Worm (Caenorhabditis elegans) whole organism, L1 larva: ENCODE data around the gene cah-5.

Experiments
- C16A3.4 ChIP-seq: fragments of 150-350 bp; optimal IDR thresholded peaks from 2 replicates; lab custom pipeline; 2014; ENCODE audit warnings: missing biosample characterization, missing genetic modification characterization
- Y116A8C.19 ChIP-seq: sonication (generic microtip); optimal IDR thresholded peaks from 2 replicates; lab custom pipeline; 2016; ENCODE audit warnings: missing compliant biosample characterization, missing genetic modification characterization, borderline replicate concordance
- ceh-63 ChIP-seq: fragments of 200-800 bp; sonication (Bioruptor generic); optimal IDR thresholded peaks from 2 replicates; lab custom pipeline; 2018; ENCODE audit warnings: mild to moderate bottlenecking, missing genetic modification characterization, missing compliant biosample characterization
- ceh-8 ChIP-seq: fragments of 200-800 bp; sonication (Bioruptor generic); optimal IDR thresholded peaks from 2 replicates; lab custom pipeline; 2018; ENCODE audit warnings: mild to moderate bottlenecking, missing genetic modification characterization, moderate library complexity, missing compliant biosample characterization
- ceh-82 ChIP-seq, 3 experiments: fragments of 150-350 bp in 1 of 3; sonication (generic microtip) in 2 of 3; optimal IDR thresholded peaks; 2 replicates each; lab custom pipeline; 2014 to 2017; ENCODE audit warnings: missing biosample characterization in 3 of 3, missing genetic modification characterization in 3 of 3
- dsc-1 ChIP-seq: sonication (generic microtip); optimal IDR thresholded peaks from 2 replicates; lab custom pipeline; 2016; ENCODE audit warnings: mild to moderate bottlenecking, missing genetic modification characterization, missing compliant biosample characterization
- efl-1 ChIP-seq, 4 experiments: fragments of 150-350 bp; optimal IDR thresholded peaks in 3 of 4; peaks in 1 of 4; 1 replicate in 1 of 4; 2 replicates in 3 of 4; lab custom pipeline; 2014; ENCODE audit warnings: missing biosample characterization in 2 of 4, missing genetic modification characterization in 2 of 4, missing genetic modification reagents in 2 of 4
- efl-3 ChIP-seq: fragments of 200-800 bp; sonication (Bioruptor generic); optimal IDR thresholded peaks from 2 replicates; lab custom pipeline; 2018; ENCODE audit warnings: mild to moderate bottlenecking, missing genetic modification characterization, missing compliant biosample characterization
- egl-13 ChIP-seq: sonication (generic microtip); optimal IDR thresholded peaks from 2 replicates; lab custom pipeline; 2016; ENCODE audit warnings: missing genotype, missing genetic modification reagents, missing genetic modification characterization, missing compliant biosample characterization
- fkh-10 ChIP-seq: sonication (generic microtip); optimal IDR thresholded peaks from 2 replicates; lab custom pipeline; 2017; ENCODE audit warnings: missing biosample characterization, missing genetic modification reagents, missing genetic modification characterization
- fkh-4 ChIP-seq: sonication (generic microtip); optimal IDR thresholded peaks from 2 replicates; lab custom pipeline; 2016; ENCODE audit warnings: missing compliant biosample characterization, missing genetic modification characterization, borderline replicate concordance
- fos-1 ChIP-seq: fragments of 150-350 bp; optimal IDR thresholded peaks from 2 replicates; lab custom pipeline; 2014; ENCODE audit warnings: missing biosample characterization, missing genetic modification characterization
- grh-1 ChIP-seq: fragments of 200-800 bp; sonication (Bioruptor generic); IDR thresholded peaks from 2 replicates; pipeline ENCODE4 v1.3.6; 2022; ENCODE audit warnings: missing genetic modification reagents, missing genetic modification characterization, missing compliant biosample characterization
- hlh-4 ChIP-seq: sonication (generic microtip); optimal IDR thresholded peaks from 2 replicates; lab custom pipeline; 2016; ENCODE audit warnings: mild to moderate bottlenecking, missing genetic modification characterization, missing compliant biosample characterization
- lin-14 ChIP-seq: fragments of 200-800 bp; sonication (Bioruptor generic); optimal IDR thresholded peaks from 2 replicates; lab custom pipeline; 2018; ENCODE audit warnings: mild to moderate bottlenecking, missing genetic modification characterization, moderate library complexity, missing compliant biosample characterization
- lin-39 ChIP-seq: fragments of 150-350 bp; optimal IDR thresholded peaks from 2 replicates; lab custom pipeline; 2014; ENCODE audit warnings: missing biosample characterization, missing genetic modification reagents, missing genetic modification characterization
- mab-9 ChIP-seq: fragments of 200-800 bp; sonication (Bioruptor generic); IDR thresholded peaks from 2 replicates; pipeline ENCODE4 v1.3.6; 2022; ENCODE audit warnings: missing genetic modification reagents, missing genetic modification characterization, missing compliant biosample characterization
- mef-2 ChIP-seq: fragments of 150-350 bp; optimal IDR thresholded peaks from 2 replicates; lab custom pipeline; 2014; ENCODE audit warnings: missing biosample characterization, missing genetic modification characterization
- nhr-11 ChIP-seq: fragments of 150-350 bp; optimal IDR thresholded peaks from 2 replicates; lab custom pipeline; 2014; ENCODE audit warnings: missing biosample characterization, missing genetic modification characterization
- nhr-19 ChIP-seq: fragments of 200-800 bp; sonication (Bioruptor generic); conservative IDR thresholded peaks from 2 replicates; pipeline ENCODE4 v1.3.6; 2022; ENCODE audit warnings: missing genetic modification characterization, missing compliant biosample characterization
- nhr-237 ChIP-seq: fragments of 150-350 bp; optimal IDR thresholded peaks from 2 replicates; lab custom pipeline; 2014; ENCODE audit warnings: missing biosample characterization, missing genetic modification characterization
- nhr-47 ChIP-seq: sonication (generic microtip); optimal IDR thresholded peaks from 2 replicates; lab custom pipeline; 2016; ENCODE audit warnings: mild to moderate bottlenecking, missing genetic modification characterization, moderate library complexity, missing compliant biosample characterization
- nhr-71 ChIP-seq: sonication (generic microtip); optimal IDR thresholded peaks from 2 replicates; lab custom pipeline; 2016; ENCODE audit warnings: mild to moderate bottlenecking, missing genetic modification characterization, moderate library complexity, missing compliant biosample characterization
- nhr-90 ChIP-seq: sonication (generic microtip); optimal IDR thresholded peaks from 2 replicates; lab custom pipeline; 2016; ENCODE audit warnings: mild to moderate bottlenecking, missing genetic modification characterization, missing compliant biosample characterization; ENCODE audit not compliant: poor library complexity
- pqm-1 ChIP-seq: sonication (generic microtip); optimal IDR thresholded peaks from 3 replicates; lab custom pipeline; 2017; ENCODE audit warnings: missing biosample characterization, missing genetic modification characterization
- rnt-1 ChIP-seq: sonication (generic microtip); optimal IDR thresholded peaks from 2 replicates; lab custom pipeline; 2016; ENCODE audit warnings: mild to moderate bottlenecking, missing genetic modification characterization, moderate library complexity, missing compliant biosample characterization
- skn-1 ChIP-seq: fragments of 150-350 bp; optimal IDR thresholded peaks from 2 replicates; lab custom pipeline; 2014; ENCODE audit warnings: missing biosample characterization, missing genetic modification characterization
- snpc-4 ChIP-seq: fragments of 150-350 bp; optimal IDR thresholded peaks from 2 replicates; lab custom pipeline; 2014; ENCODE audit warnings: missing biosample characterization, missing genetic modification characterization
- sup-37 ChIP-seq: fragments of 200-800 bp; sonication (Bioruptor generic); optimal IDR thresholded peaks from 2 replicates; lab custom pipeline; 2018; ENCODE audit warnings: mild to moderate bottlenecking, missing genetic modification characterization, missing compliant biosample characterization
- tlp-1 ChIP-seq: fragments of 150-350 bp; optimal IDR thresholded peaks from 2 replicates; lab custom pipeline; 2014; ENCODE audit warnings: missing biosample characterization, missing genetic modification characterization
- unc-86 ChIP-seq: sonication (generic microtip); optimal IDR thresholded peaks from 2 replicates; lab custom pipeline; 2016; ENCODE audit warnings: missing genetic modification characterization, missing compliant biosample characterization
- vab-15 ChIP-seq: sonication (generic microtip); optimal IDR thresholded peaks from 2 replicates; lab custom pipeline; 2017; ENCODE audit warnings: missing genotype, mild to moderate bottlenecking, missing genetic modification characterization, missing compliant biosample characterization
- xbp-1 ChIP-seq: sonication (generic microtip); optimal IDR thresholded peaks from 2 replicates; lab custom pipeline; 2016; ENCODE audit warnings: missing genetic modification characterization, missing compliant biosample characterization

cah-5 gene

DNA sequence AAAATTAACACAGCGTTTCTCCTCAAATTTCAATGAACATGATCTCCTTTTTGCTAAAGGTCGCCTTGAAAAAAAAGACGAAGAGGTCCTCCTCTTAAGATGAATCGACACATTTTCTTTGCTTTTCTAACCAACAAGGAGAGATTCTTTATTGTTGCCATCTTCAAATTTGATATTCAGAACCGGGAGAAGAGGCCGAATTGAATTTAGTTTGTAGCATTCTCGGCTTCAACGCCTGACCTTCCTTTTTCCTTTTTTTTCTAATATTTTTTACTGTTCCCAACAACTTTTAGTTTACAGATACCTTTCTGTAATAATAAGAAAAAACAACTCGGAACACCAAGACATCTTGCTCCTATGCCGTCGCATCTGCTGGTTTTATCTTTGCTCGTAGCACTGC is at the start of gene cah-5:
Gene cah-5 (plus strand): TSS at position 301 of the 400 bp plus-strand sequence.
- no peak for TF ChIP-seq nhr-19 (GFP tag; lab: Robert Waterston, UW)
- TF ChIP-seq nhr-90 (tag; lab: Kevin White, UChicago): no peak
- peak; percentile 46 for TF ChIP-seq fkh-10 (GFP tag; lab: Kevin White, UChicago)

DNA sequence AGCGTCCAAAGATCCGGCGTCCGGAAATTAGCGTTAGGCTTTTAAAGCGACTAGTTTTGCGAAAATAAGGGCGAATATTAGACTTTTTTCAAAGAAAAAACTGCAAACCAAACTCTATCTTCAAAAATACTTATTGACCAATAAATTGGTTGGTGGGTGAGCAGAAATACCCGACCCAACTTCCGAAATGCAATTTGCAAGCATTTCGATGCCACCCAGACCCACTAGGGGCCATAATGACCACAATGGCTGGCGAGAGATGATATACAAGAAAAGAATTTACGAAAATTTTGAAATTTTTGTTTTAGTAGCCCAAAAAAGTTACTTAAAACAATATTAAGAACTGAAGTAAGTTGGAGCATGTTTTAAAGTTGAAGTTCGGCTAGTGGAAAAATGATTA is 49.7 kb upstream of the cah-5 start:
- no peak for TF ChIP-seq ceh-63 (GFP tag; lab: Kevin White, UChicago)
- peak; percentile 30 for TF ChIP-seq lin-14 (GFP tag; lab: Kevin White, UChicago)

DNA sequence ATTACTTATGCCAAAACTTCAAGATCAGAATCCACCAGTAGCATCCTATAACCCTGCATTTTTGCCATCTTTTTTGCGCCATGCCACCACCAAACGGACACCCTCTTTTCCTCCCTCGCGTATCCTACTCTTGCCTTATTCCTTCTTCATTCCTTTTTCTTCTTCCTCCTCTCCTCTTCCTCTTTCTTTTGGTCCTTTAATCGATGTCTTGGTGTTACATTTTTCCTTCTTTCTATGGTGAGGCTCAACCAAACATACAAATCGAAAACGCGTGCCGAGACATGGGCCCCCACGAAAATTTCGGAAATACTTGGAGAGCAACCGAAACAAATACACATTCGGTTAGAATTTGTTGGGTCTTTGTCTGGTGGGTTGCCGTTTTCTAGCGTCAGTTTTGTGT is 48.5 kb upstream of the cah-5 start:
- TF ChIP-seq fkh-4 (no peak), vab-15 (tag; lab: Kevin White, UChicago) (no peak), ceh-8 (no peak), ceh-82 (tag; optimal IDR thresholded peaks at IDR 0.05; lab: Kevin White, UChicago) (peak in 1 of 3 experiments; percentile 19), lin-14 (GFP tag; lab: Kevin White, UChicago) (peak; percentile 69), skn-1 (tag; lab: Kevin White, UChicago) (no peak), sup-37 (GFP tag; lab: Kevin White, UChicago) (no peak), lin-39 (tag; lab: Kevin White, UChicago) (no peak), efl-1 (optimal IDR thresholded peaks at IDR 0.05; lab: Kevin White, UChicago) (no peak), efl-1 (GFP tag; optimal IDR thresholded peaks at IDR 0.05 in 1 of 2; lab: Kevin White, UChicago) (peak in 1 of 2 experiments; percentile 83)

DNA sequence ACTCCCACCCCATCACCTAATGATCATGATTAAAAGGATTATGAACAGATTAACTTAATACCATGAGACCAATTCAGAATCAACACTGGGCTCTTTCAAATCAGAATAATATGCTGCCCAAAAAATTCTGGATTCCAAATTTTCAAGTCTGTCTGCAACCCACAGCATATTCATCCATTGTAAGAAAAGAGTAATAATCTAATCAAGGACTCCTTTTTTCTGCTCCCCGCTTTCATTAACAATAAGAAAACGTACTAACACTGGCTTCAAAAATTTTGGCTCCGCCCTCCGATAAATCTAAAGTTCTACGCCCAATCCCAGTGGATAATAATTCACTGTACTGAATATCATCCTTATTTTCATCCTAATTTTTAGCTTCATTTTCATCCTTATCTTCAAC is 31.6 kb upstream of the cah-5 start:
- TF ChIP-seq rnt-1 (tag; lab: Kevin White, UChicago) (no peak), dsc-1 (tag; lab: Kevin White, UChicago) (peak; percentile 80)
- TF ChIP-seq, all 84 proteins: peak for 1

DNA sequence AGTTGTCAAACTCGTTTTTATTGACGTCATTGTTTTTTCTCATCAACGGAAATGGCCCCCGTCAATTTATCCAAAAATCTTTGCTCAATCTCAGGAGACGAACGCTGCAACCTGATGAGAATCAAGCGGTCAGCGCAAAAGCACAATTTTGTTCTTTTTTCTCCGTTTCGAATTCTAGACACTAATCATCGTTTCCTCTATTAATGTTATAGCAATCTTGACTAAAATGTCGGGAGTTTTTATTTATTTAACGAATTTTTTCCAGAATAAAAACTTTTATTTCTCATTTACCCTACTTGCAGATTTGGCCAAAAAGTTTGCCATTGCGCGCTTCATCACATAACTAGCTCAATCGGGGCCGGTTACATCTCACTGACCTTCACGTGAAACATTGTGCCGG is 30.5 kb upstream of the cah-5 start, which contains the start of gene F01E11.18:
Gene F01E11.18 (plus strand): TSS at position 301 of the 400 bp plus-strand sequence.
- TF ChIP-seq fkh-10 (GFP tag; lab: Kevin White, UChicago) (no peak), efl-3 (no peak), egl-13 (tag; lab: Kevin White, UChicago) (no peak), mef-2 (tag; lab: Kevin White, UChicago) (no peak), lin-39 (tag; lab: Kevin White, UChicago) (no peak), nhr-19 (GFP tag; lab: Robert Waterston, UW) (no peak), pqm-1 (tag; lab: Kevin White, UChicago) (no peak), nhr-71 (tag; lab: Kevin White, UChicago) (no peak), ceh-82 (tag; optimal IDR thresholded peaks at IDR 0.05; lab: Kevin White, UChicago) (no peak), fos-1 (tag; lab: Kevin White, UChicago) (no peak), hlh-4 (tag; lab: Kevin White, UChicago) (no peak), grh-1 (no peak), nhr-47 (tag; lab: Kevin White, UChicago) (no peak), snpc-4 (no peak), skn-1 (tag; lab: Kevin White, UChicago) (no peak), tlp-1 (no peak), nhr-237 (tag; lab: Kevin White, UChicago) (no peak), unc-86 (tag; lab: Kevin White, UChicago) (no peak)

DNA sequence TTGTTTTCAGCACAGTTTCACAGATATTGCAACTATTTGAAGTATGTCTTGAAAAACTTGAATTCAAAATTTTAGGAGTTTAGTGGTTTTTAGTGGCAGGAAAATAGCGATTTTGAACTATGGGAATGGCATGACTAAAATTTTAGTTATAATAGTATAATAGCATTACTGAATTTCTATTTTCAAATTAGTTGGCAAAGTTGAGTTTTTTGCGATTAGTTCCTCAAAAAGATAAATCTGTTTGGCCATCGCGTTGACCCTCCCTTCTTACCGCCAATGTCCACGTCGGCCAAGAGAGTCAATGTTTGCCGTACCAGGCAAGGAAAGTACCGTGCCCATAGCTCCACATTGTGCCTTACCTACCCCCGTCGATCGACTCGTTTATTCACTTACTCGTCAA is 28.4 kb upstream of the cah-5 start, which contains the start of gene ugt-57:
Gene ugt-57 (plus strand): TSS at position 301 of the 400 bp plus-strand sequence.
- no peak for TF ChIP-seq C16A3.4 (tag; lab: Kevin White, UChicago)
- TF ChIP-seq mab-9 (GFP tag; lab: Robert Waterston, UW): no peak
- TF ChIP-seq nhr-19 (GFP tag; lab: Robert Waterston, UW): no peak
- TF ChIP-seq efl-3: no peak
- TF ChIP-seq nhr-11 (tag; lab: Kevin White, UChicago): no peak
- no peak for TF ChIP-seq xbp-1 (tag; lab: Kevin White, UChicago)
- no peak for TF ChIP-seq Y116A8C.19
